Worm (Caenorhabditis elegans): Measurements from ENCODE around the gene Y97E10AR.3.

ce11 chrV:8051851-8052250 lies 44.5 kb upstream of the Y97E10AR.3 start, which contains the start of gene sth-1:
- TF ChIP-seq pes-1 (GFP tag; IDR thresholded peaks at IDR 0.05) (no peak), tra-4 (tag; optimal IDR thresholded peaks at IDR 0.05) (no peak), hmbx-1 (tag; optimal IDR thresholded peaks at IDR 0.05) (no peak), tbx-11 (GFP tag; IDR thresholded peaks at IDR 0.05) (no peak), tbx-37 (GFP tag; conservative IDR thresholded peaks at IDR 0.05) (no peak), ama-1 (optimal IDR thresholded peaks at IDR 0.05) (no peak), hmg-4 (GFP tag; optimal IDR thresholded peaks at IDR 0.05) (no peak), hnd-1 (tag; optimal IDR thresholded peaks at IDR 0.05) (no peak), B0310.2 (tag; optimal IDR thresholded peaks at IDR 0.05) (no peak), ceh-36 (tag; optimal IDR thresholded peaks at IDR 0.05) (no peak), scrt-1 (GFP tag; IDR thresholded peaks at IDR 0.05) (no peak), flt-1 (GFP tag; IDR thresholded peaks at IDR 0.05) (no peak)
